Fruit fly (Drosophila melanogaster): ENCODE data around the gene CG34303.

The CG34303 gene

dm6 chr3R:10109212-10109880 lies 42.3 kb downstream of the CG34303 start:
- TF ChIP-seq dl (GFP tag; optimal IDR thresholded peaks at IDR 0.05; ENCODE audit: insufficient read depth in 1 of 2, partially characterized antibody in 2 of 2) (peak in 1 of 2 experiments; percentile 79), CG32264 (GFP tag; optimal IDR thresholded peaks at IDR 0.05) (no peak), sage (GFP tag; optimal IDR thresholded peaks at IDR 0.05) (no peak), Dif (GFP tag; optimal IDR thresholded peaks at IDR 0.05; ENCODE audit: partially characterized antibody) (peak; percentile 91), dmrt93B (GFP tag; optimal IDR thresholded peaks at IDR 0.05) (no peak), N (GFP tag; optimal IDR thresholded peaks at IDR 0.05) (peak; percentile 80)

dm6 chr3R:10108289-10108928 lies 43.3 kb downstream of the CG34303 start:
- peak; percentile 58 for TF ChIP-seq N (GFP tag; optimal IDR thresholded peaks at IDR 0.05)
- TF ChIP-seq Sp1 (GFP tag; optimal IDR thresholded peaks at IDR 0.05) = no peak

dm6 chr3R:10106796-10107195 lies 44.9 kb downstream of the CG34303 start:
- TF ChIP-seq sv (GFP tag; optimal IDR thresholded peaks at IDR 0.05) = no peak
- TF ChIP-seq psq (GFP tag; optimal IDR thresholded peaks at IDR 0.05) = no peak
- TF ChIP-seq dl (GFP tag; optimal IDR thresholded peaks at IDR 0.05; ENCODE audit: insufficient read depth in 1 of 2, partially characterized antibody in 2 of 2) = no peak
- no peak for TF ChIP-seq Hr78 (GFP tag; optimal IDR thresholded peaks at IDR 0.05)
- no peak for TF ChIP-seq OdsH (GFP tag; optimal IDR thresholded peaks at IDR 0.05)
- no peak for TF ChIP-seq br (GFP tag; optimal IDR thresholded peaks at IDR 0.05)
- no peak for TF ChIP-seq Abd-B (GFP tag; optimal IDR thresholded peaks at IDR 0.05)
- no peak for TF ChIP-seq brk (GFP tag; optimal IDR thresholded peaks at IDR 0.05)
- TF ChIP-seq rgr (GFP tag; optimal IDR thresholded peaks at IDR 0.05) = no peak
